Worm (Caenorhabditis elegans): ENCODE results near the gene timp-1.

ce11 chrV:8185737-8186136, 21.3 kb upstream of the timp-1 start, which contains the start of gene F20D6.2:
- TF ChIP-seq flt-1 (GFP tag; IDR thresholded peaks at IDR 0.05) (no peak), ama-1 (optimal IDR thresholded peaks at IDR 0.05) (no peak), aly-1 (tag; optimal IDR thresholded peaks at IDR 0.05) (no peak), tbx-37 (GFP tag; conservative IDR thresholded peaks at IDR 0.05) (no peak)
